Worm (Caenorhabditis elegans) whole organism, L4 larva: ENCODE results near the gene lem-2.

Experiments
- F44E2.7 ChIP-seq: fragments of 200-800 bp; sonication (Bioruptor generic); IDR thresholded peaks from 2 replicates; pipeline ENCODE4 v2.1.2; 2022; ENCODE audit warnings: missing genetic modification characterization, missing compliant biosample characterization
- F49E8.2 ChIP-seq: sonication (generic microtip); optimal IDR thresholded peaks from 2 replicates; lab custom pipeline; 2016; ENCODE audit warnings: missing compliant biosample characterization, mild to moderate bottlenecking, missing genetic modification characterization, borderline replicate concordance
- R02D3.7 ChIP-seq: fragments of 150-350 bp; sonication (generic microtip); optimal IDR thresholded peaks from 3 replicates; lab custom pipeline; 2014; ENCODE audit warnings: missing biosample characterization, missing genetic modification characterization
- T26A8.4 ChIP-seq: fragments of 200-800 bp; sonication (Bioruptor generic); IDR thresholded peaks from 2 replicates; pipeline ENCODE4 v1.3.6; 2022; ENCODE audit warnings: missing genetic modification characterization, missing compliant biosample characterization
- Y105C5A.15 ChIP-seq: fragments of 200-800 bp; sonication (Bioruptor generic); IDR thresholded peaks from 2 replicates; pipeline ENCODE4 v1.3.6; 2022; ENCODE audit warnings: missing genetic modification characterization, missing compliant biosample characterization
- Y75B8A.6 ChIP-seq: fragments of 200-800 bp; sonication (Bioruptor generic); IDR thresholded peaks from 2 replicates; pipeline ENCODE4 v1.3.6; 2022; ENCODE audit warnings: missing genetic modification reagents, missing genetic modification characterization, missing compliant biosample characterization
- ZK546.5 ChIP-seq, 2 experiments: sonication (generic microtip); optimal IDR thresholded peaks; 2 replicates each; lab custom pipeline; 2017; ENCODE audit warnings: missing biosample characterization in 2 of 2, missing genetic modification characterization in 2 of 2
- aly-2 ChIP-seq: sonication (generic microtip); optimal IDR thresholded peaks from 2 replicates; lab custom pipeline; 2018; ENCODE audit warnings: missing biosample characterization, missing genetic modification characterization
- ama-1 ChIP-seq: fragments of 150-350 bp; optimal IDR thresholded peaks from 2 replicates; lab custom pipeline; 2014; ENCODE audit warnings: inconsistent platforms, mixed read lengths
- ceh-20 ChIP-seq: fragments of 200-800 bp; sonication (Bioruptor generic); IDR thresholded peaks from 2 replicates; pipeline ENCODE4 v1.3.6; 2022; ENCODE audit warnings: missing genetic modification reagents, missing genetic modification characterization, missing compliant biosample characterization
- ceh-28 ChIP-seq: fragments of 150-350 bp; optimal IDR thresholded peaks from 2 replicates; lab custom pipeline; 2014; ENCODE audit warnings: missing biosample characterization, missing genetic modification reagents, missing genetic modification characterization
- ceh-44 ChIP-seq: fragments of 200-800 bp; sonication (Bioruptor generic); IDR thresholded peaks from 2 replicates; pipeline ENCODE4 v1.3.6; 2022; ENCODE audit warnings: missing genetic modification reagents, missing genetic modification characterization, missing compliant biosample characterization
- ceh-62 ChIP-seq: sonication (generic microtip); optimal IDR thresholded peaks from 2 replicates; lab custom pipeline; 2017; ENCODE audit warnings: missing biosample characterization, missing genetic modification characterization
- ces-1 ChIP-seq: fragments of 150-350 bp; sonication (generic microtip); optimal IDR thresholded peaks from 4 replicates; lab custom pipeline; 2014; ENCODE audit warnings: missing biosample characterization, missing genetic modification reagents, missing genetic modification characterization
- cey-2 ChIP-seq: sonication (generic microtip); optimal IDR thresholded peaks from 3 replicates; lab custom pipeline; 2017; ENCODE audit warnings: missing genetic modification characterization, mild to moderate bottlenecking, missing compliant biosample characterization, antibody characterized with exemption, borderline replicate concordance; ENCODE audit not compliant: insufficient read depth
- daf-16 ChIP-seq, 3 experiments: sonication (generic microtip); optimal IDR thresholded peaks; 2 replicates each; lab custom pipeline; 2016 to 2017; ENCODE audit warnings: missing genetic modification characterization in 3 of 3, missing genetic modification reagents in 3 of 3, mild to moderate bottlenecking in 2 of 3, missing compliant biosample characterization in 2 of 3, missing biosample characterization in 1 of 3, moderate library complexity in 1 of 3
- daf-19 ChIP-seq: fragments of 200-800 bp; sonication (Bioruptor generic); conservative IDR thresholded peaks from 2 replicates; pipeline ENCODE4 v1.3.6; 2022; ENCODE audit warnings: missing genetic modification characterization, missing compliant biosample characterization
- dmd-6 ChIP-seq: fragments of 200-800 bp; sonication (Bioruptor generic); IDR thresholded peaks from 2 replicates; pipeline ENCODE4 v1.3.6; 2022; ENCODE audit warnings: missing genetic modification reagents, missing genetic modification characterization, missing compliant biosample characterization
- dpl-1 ChIP-seq: fragments of 150-350 bp; optimal IDR thresholded peaks from 2 replicates; lab custom pipeline; 2014; ENCODE audit warnings: missing biosample characterization, missing genetic modification reagents, missing genetic modification characterization
- duxl-1 ChIP-seq: sonication (generic microtip); optimal IDR thresholded peaks from 2 replicates; lab custom pipeline; 2016; ENCODE audit warnings: mild to moderate bottlenecking, missing genetic modification characterization, moderate library complexity, missing compliant biosample characterization; ENCODE audit not compliant: poor library complexity
- egl-27 ChIP-seq: sonication (generic microtip); optimal IDR thresholded peaks from 3 replicates; lab custom pipeline; 2017; ENCODE audit warnings: missing biosample characterization, missing genetic modification reagents, missing genetic modification characterization
- egl-43 ChIP-seq: fragments of 200-800 bp; sonication (Bioruptor generic); IDR thresholded peaks from 2 replicates; pipeline ENCODE4 v1.3.6; 2022; ENCODE audit warnings: missing genetic modification reagents, missing genetic modification characterization, missing compliant biosample characterization
- fos-1 ChIP-seq: fragments of 150-350 bp; optimal IDR thresholded peaks from 2 replicates; lab custom pipeline; 2014; ENCODE audit warnings: missing biosample characterization, missing genetic modification characterization
- gei-8 ChIP-seq: fragments of 200-800 bp; sonication (Bioruptor generic); optimal IDR thresholded peaks from 2 replicates; lab custom pipeline; 2018; ENCODE audit warnings: mild to moderate bottlenecking, missing genetic modification characterization, missing compliant biosample characterization
- hlh-30 ChIP-seq: sonication (generic microtip); optimal IDR thresholded peaks from 2 replicates; lab custom pipeline; 2017; ENCODE audit warnings: antibody characterized with exemption, mild to moderate bottlenecking, missing genetic modification characterization, missing compliant biosample characterization; ENCODE audit not compliant: insufficient read depth
- lin-1 ChIP-seq: fragments of 200-800 bp; sonication (Bioruptor generic); IDR thresholded peaks from 2 replicates; pipeline ENCODE4 v1.3.6; 2022; ENCODE audit warnings: missing genetic modification reagents, missing genetic modification characterization, missing compliant biosample characterization
- lin-39 ChIP-seq: fragments of 150-350 bp; optimal IDR thresholded peaks from 2 replicates; lab custom pipeline; 2014; ENCODE audit warnings: missing biosample characterization, missing genetic modification reagents, missing genetic modification characterization
- lsy-2 ChIP-seq, 2 experiments: fragments of 150-350 bp in 1 of 2; sonication (generic microtip) in 1 of 2; optimal IDR thresholded peaks; 2 replicates each; lab custom pipeline; 2014 to 2017; ENCODE audit warnings: missing biosample characterization in 2 of 2, missing genetic modification characterization in 2 of 2
- madf-5 ChIP-seq, 2 experiments: fragments of 200-800 bp; sonication (Bioruptor generic); IDR thresholded peaks; 2 replicates each; pipeline ENCODE4 v1.3.6; 2022; ENCODE audit warnings: missing compliant biosample characterization in 2 of 2, missing genetic modification characterization in 2 of 2
- madf-9 ChIP-seq: fragments of 200-800 bp; sonication (Bioruptor generic); conservative IDR thresholded peaks from 2 replicates; pipeline ENCODE4 v1.3.6; 2022; ENCODE audit warnings: missing genetic modification reagents, missing genetic modification characterization, missing compliant biosample characterization
- mdt-29 ChIP-seq: fragments of 200-800 bp; sonication (Bioruptor generic); IDR thresholded peaks from 2 replicates; pipeline ENCODE4 v1.3.6; 2022; ENCODE audit warnings: missing genetic modification reagents, missing genetic modification characterization, missing compliant biosample characterization
- mep-1 ChIP-seq: fragments of 150-350 bp; sonication (generic microtip); optimal IDR thresholded peaks from 3 replicates; lab custom pipeline; 2014; ENCODE audit warnings: missing biosample characterization, missing genetic modification characterization
- mes-2 ChIP-seq: sonication (generic microtip); optimal IDR thresholded peaks from 2 replicates; lab custom pipeline; 2016; ENCODE audit warnings: missing genotype, mild to moderate bottlenecking, missing genetic modification characterization, missing compliant biosample characterization; ENCODE audit not compliant: poor library complexity, severe bottlenecking
- mxl-3 ChIP-seq: fragments of 200-800 bp; sonication (Bioruptor generic); optimal IDR thresholded peaks from 2 replicates; lab custom pipeline; 2018; ENCODE audit warnings: mild to moderate bottlenecking, missing genetic modification characterization, missing compliant biosample characterization
- nhr-10 ChIP-seq: fragments of 150-350 bp; optimal IDR thresholded peaks from 2 replicates; lab custom pipeline; 2014; ENCODE audit warnings: missing biosample characterization, missing genetic modification characterization
- nhr-102 ChIP-seq: sonication (generic microtip); optimal IDR thresholded peaks from 2 replicates; lab custom pipeline; 2016; ENCODE audit warnings: mild to moderate bottlenecking, missing genetic modification characterization, moderate library complexity, missing compliant biosample characterization
- nhr-111 ChIP-seq: fragments of 200-800 bp; sonication (Bioruptor generic); optimal IDR thresholded peaks from 2 replicates; lab custom pipeline; 2018; ENCODE audit warnings: mild to moderate bottlenecking, missing genetic modification characterization, missing compliant biosample characterization
- nhr-25 ChIP-seq: sonication (generic microtip); optimal IDR thresholded peaks from 2 replicates; lab custom pipeline; 2017; ENCODE audit warnings: missing genetic modification characterization, mild to moderate bottlenecking, missing compliant biosample characterization, antibody characterized with exemption, moderate library complexity, borderline replicate concordance; ENCODE audit not compliant: insufficient read depth
- nhr-42 ChIP-seq: fragments of 200-800 bp; sonication (Bioruptor generic); IDR thresholded peaks from 2 replicates; pipeline ENCODE4 v1.3.6; 2022; ENCODE audit warnings: missing genetic modification characterization, missing compliant biosample characterization
- nhr-6 ChIP-seq: fragments of 150-350 bp; optimal IDR thresholded peaks from 2 replicates; lab custom pipeline; 2014; ENCODE audit warnings: missing biosample characterization, missing genetic modification characterization
- nhr-76 ChIP-seq: fragments of 150-350 bp; optimal IDR thresholded peaks from 2 replicates; lab custom pipeline; 2014; ENCODE audit warnings: missing biosample characterization, missing genetic modification characterization
- php-3 ChIP-seq: fragments of 200-800 bp; sonication (Bioruptor generic); IDR thresholded peaks from 2 replicates; pipeline ENCODE4 v1.3.6; 2022; ENCODE audit warnings: missing genetic modification reagents, missing genetic modification characterization, missing compliant biosample characterization
- rbr-2 ChIP-seq: sonication (generic microtip); optimal IDR thresholded peaks from 2 replicates; lab custom pipeline; 2016; ENCODE audit warnings: missing genotype, missing genetic modification characterization, missing compliant biosample characterization
- tag-97 ChIP-seq: fragments of 200-800 bp; sonication (Bioruptor generic); IDR thresholded peaks from 2 replicates; pipeline ENCODE4 v1.3.6; 2022; ENCODE audit warnings: missing genetic modification characterization, missing compliant biosample characterization
- unc-130 ChIP-seq: sonication (generic microtip); optimal IDR thresholded peaks from 2 replicates; lab custom pipeline; 2016; ENCODE audit warnings: missing genetic modification reagents, missing genetic modification characterization, missing compliant biosample characterization
- unc-62 ChIP-seq, 3 experiments: fragments of 150-350 bp in 1 of 3; sonication (generic microtip); optimal IDR thresholded peaks in 2 of 3; peaks in 1 of 3; 1 replicate in 1 of 3; 2 replicates in 2 of 3; lab custom pipeline; 2014 to 2017; ENCODE audit warnings: missing biosample characterization in 3 of 3, missing genetic modification characterization in 3 of 3, missing genetic modification reagents in 3 of 3, missing genotype in 1 of 3
- zag-1 ChIP-seq: fragments of 150-350 bp; optimal IDR thresholded peaks from 2 replicates; lab custom pipeline; 2014; ENCODE audit warnings: missing biosample characterization, missing genetic modification characterization
- zip-11 ChIP-seq: fragments of 200-800 bp; sonication (Bioruptor generic); IDR thresholded peaks from 2 replicates; pipeline ENCODE4 v1.3.6; 2022; ENCODE audit warnings: missing genetic modification characterization, missing compliant biosample characterization
- zip-2 ChIP-seq: fragments of 150-350 bp; optimal IDR thresholded peaks from 2 replicates; lab custom pipeline; 2014; ENCODE audit warnings: missing biosample characterization, missing genetic modification characterization

lem-2 gene

DNA sequence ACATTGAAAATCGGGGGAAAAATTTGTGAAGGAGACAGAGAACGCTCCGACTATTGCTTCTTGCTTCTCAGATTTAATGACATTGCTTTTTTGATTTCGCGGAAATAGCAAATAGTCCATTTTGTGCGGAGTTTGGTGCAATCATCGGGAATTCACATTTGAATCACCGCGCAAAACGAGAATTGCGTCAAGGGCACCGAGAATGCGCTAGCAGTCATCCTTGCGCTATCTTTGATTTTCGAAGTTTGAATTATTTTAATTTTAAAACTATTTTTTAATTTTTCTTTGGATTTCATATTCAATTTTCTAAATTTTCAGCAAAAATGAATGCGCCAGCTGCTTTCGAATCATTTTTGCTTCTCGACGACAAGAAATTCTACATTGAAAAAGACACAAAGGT, 3.5 kb upstream of the lem-2 start, which contains the start of gene rpb-11:
TSS of gene rpb-11 (plus strand) at position 319 of the 400 bp plus-strand sequence.
- no peak for TF ChIP-seq nhr-76 (tag; lab: Kevin White, UChicago)
- no peak for TF ChIP-seq zag-1 (tag; lab: Kevin White, UChicago)
- TF ChIP-seq ceh-28 (tag; lab: Kevin White, UChicago): no peak
- TF ChIP-seq php-3 (GFP tag; lab: Robert Waterston, UW): 0 out of 2 replicates have a peak, but pooled peaks have one; percentile 53
- 0 out of 2 replicates have a peak, but pooled peaks have one; percentile 32 for TF ChIP-seq mdt-29 (GFP tag; lab: Robert Waterston, UW)
- TF ChIP-seq T26A8.4 (GFP tag; lab: Robert Waterston, UW): peak; percentile 95
- TF ChIP-seq egl-27: no peak
- peak; percentile 47 for TF ChIP-seq mxl-3
- TF ChIP-seq nhr-10 (tag; lab: Kevin White, UChicago): no peak
- TF ChIP-seq ceh-62 (tag; lab: Kevin White, UChicago): no peak
- TF ChIP-seq ces-1 (GFP tag; lab: Kevin White, UChicago): peak; percentile 7
- TF ChIP-seq lin-39 (tag; lab: Kevin White, UChicago): no peak
- peak; percentile 45 to 96 for TF ChIP-seq lsy-2 (tag; optimal IDR thresholded peaks at IDR 0.05; lab: Kevin White, UChicago)
- TF ChIP-seq tag-97: no peak
- no peak for TF ChIP-seq gei-8 (GFP tag; lab: Kevin White, UChicago)
- TF ChIP-seq daf-16 (GFP tag; optimal IDR thresholded peaks at IDR 0.05; lab: Kevin White, UChicago): peak in 1 of 2 experiments; percentile 77
- peak; percentile 62 for TF ChIP-seq daf-16 (tag; optimal IDR thresholded peaks at IDR 0.05; lab: Kevin White, UChicago)
- TF ChIP-seq dpl-1 (GFP tag; lab: Kevin White, UChicago): peak; percentile 99
- TF ChIP-seq zip-2 (tag; lab: Kevin White, UChicago): peak; percentile 51
- peak; percentile 29 for TF ChIP-seq ama-1 (lab: Kevin White, UChicago)
- peak; percentile 78 for TF ChIP-seq hlh-30 (tag; lab: Kevin White, UChicago)
- no peak for TF ChIP-seq F44E2.7 (GFP tag; lab: Robert Waterston, UW)
- peak; percentile 87 for TF ChIP-seq nhr-6 (tag; lab: Kevin White, UChicago)
- TF ChIP-seq nhr-42: peak; percentile 96
- TF ChIP-seq ceh-44 (GFP tag; lab: Robert Waterston, UW): no peak
- TF ChIP-seq Y75B8A.6: no peak
- TF ChIP-seq nhr-102 (tag; lab: Kevin White, UChicago): peak; percentile 95
- no peak for TF ChIP-seq cey-2 (tag; lab: Kevin White, UChicago)
- no peak for TF ChIP-seq aly-2
- TF ChIP-seq nhr-25 (tag; lab: Kevin White, UChicago): peak; percentile 34
- peak; percentile 96 for TF ChIP-seq mep-1 (tag; lab: Kevin White, UChicago)
- TF ChIP-seq lin-1 (GFP tag; lab: Robert Waterston, UW): peak; percentile 81; the same call in 1 of the 2 replicates
- peak; percentile 91 for TF ChIP-seq rbr-2
- TF ChIP-seq dmd-6 (GFP tag; lab: Robert Waterston, UW): peak; percentile 85
- no peak for TF ChIP-seq R02D3.7
- no peak for TF ChIP-seq daf-19 (GFP tag; lab: Robert Waterston, UW)
- TF ChIP-seq ceh-20 (GFP tag; lab: Robert Waterston, UW): peak; percentile 83; the same call in 1 of the 2 replicates
- TF ChIP-seq madf-9 (GFP tag; lab: Robert Waterston, UW): peak; percentile 70
- TF ChIP-seq egl-43 (GFP tag; lab: Robert Waterston, UW): peak; percentile 78
- 0 out of 4 replicates have a peak, but pooled peaks of 1 of the 2 experiments have one; percentile 53 for TF ChIP-seq madf-5 (GFP tag; IDR thresholded peaks at IDR 0.05; lab: Robert Waterston, UW)
- TF ChIP-seq Y105C5A.15 (GFP tag; lab: Robert Waterston, UW): no peak
- peak; percentile 47 for TF ChIP-seq F49E8.2 (tag; lab: Kevin White, UChicago)
- peak; percentile 73 for TF ChIP-seq unc-130
- no peak for TF ChIP-seq nhr-111 (GFP tag; lab: Kevin White, UChicago)
- peak in 1 of 2 experiments; percentile 4 for TF ChIP-seq unc-62 (GFP tag; optimal IDR thresholded peaks at IDR 0.05 in 1 of 2; lab: Kevin White, UChicago)
- no peak for TF ChIP-seq unc-62 (tag; optimal IDR thresholded peaks at IDR 0.05; lab: Kevin White, UChicago)
- no peak for TF ChIP-seq zip-11 (GFP tag; lab: Robert Waterston, UW)
- TF ChIP-seq fos-1 (tag; lab: Kevin White, UChicago): no peak
- TF ChIP-seq duxl-1 (tag; lab: Kevin White, UChicago): peak; percentile 94
- TF ChIP-seq mes-2 (tag; lab: Kevin White, UChicago): peak; percentile 97
- peak in 1 of 2 experiments; percentile 41 for TF ChIP-seq ZK546.5 (tag; optimal IDR thresholded peaks at IDR 0.05; lab: Kevin White, UChicago)
